Worm (Caenorhabditis elegans): Measurements from ENCODE around the gene famh-161.

ce11 chrV:20504997-20505396 is 29.0 kb downstream of the famh-161 start, which contains the start of gene Y38H6C.4:
- TF ChIP-seq ZK546.5 (tag; optimal IDR thresholded peaks at IDR 0.05): no peak
- TF ChIP-seq dve-1 (tag; optimal IDR thresholded peaks at IDR 0.05; ENCODE audit: insufficient read depth): no peak
- TF ChIP-seq arid-1 (GFP tag; conservative IDR thresholded peaks at IDR 0.05): no peak
- no peak for TF ChIP-seq zag-1 (tag; optimal IDR thresholded peaks at IDR 0.05)
- TF ChIP-seq fos-1 (tag; optimal IDR thresholded peaks at IDR 0.05): no peak
- no peak for TF ChIP-seq nhr-10 (tag; optimal IDR thresholded peaks at IDR 0.05)
- no peak for TF ChIP-seq ztf-11 (tag; optimal IDR thresholded peaks at IDR 0.05)
